Worm (Caenorhabditis elegans) whole organism, mixed stage, embryonic: ENCODE measurements around the gene C35A5.8.

Experiments
- mab-5 ChIP-seq: fragments of 150-350 bp; optimal IDR thresholded peaks from 2 replicates; lab custom pipeline; 2014; ENCODE audit warnings: missing biosample characterization, missing genetic modification characterization
- tbx-8 ChIP-seq: fragments of 200-800 bp; sonication (Bioruptor generic); optimal IDR thresholded peaks from 2 replicates; lab custom pipeline; 2018; ENCODE audit warnings: mild to moderate bottlenecking, missing genetic modification characterization, moderate library complexity, missing compliant biosample characterization
- unc-62 ChIP-seq: fragments of 150-350 bp; optimal IDR thresholded peaks from 2 replicates; lab custom pipeline; 2014; ENCODE audit warnings: missing biosample characterization, missing genetic modification reagents, missing genetic modification characterization
- ztf-11 ChIP-seq: fragments of 150-350 bp; optimal IDR thresholded peaks from 2 replicates; lab custom pipeline; 2014; ENCODE audit warnings: missing biosample characterization, missing genetic modification characterization

DNA sequence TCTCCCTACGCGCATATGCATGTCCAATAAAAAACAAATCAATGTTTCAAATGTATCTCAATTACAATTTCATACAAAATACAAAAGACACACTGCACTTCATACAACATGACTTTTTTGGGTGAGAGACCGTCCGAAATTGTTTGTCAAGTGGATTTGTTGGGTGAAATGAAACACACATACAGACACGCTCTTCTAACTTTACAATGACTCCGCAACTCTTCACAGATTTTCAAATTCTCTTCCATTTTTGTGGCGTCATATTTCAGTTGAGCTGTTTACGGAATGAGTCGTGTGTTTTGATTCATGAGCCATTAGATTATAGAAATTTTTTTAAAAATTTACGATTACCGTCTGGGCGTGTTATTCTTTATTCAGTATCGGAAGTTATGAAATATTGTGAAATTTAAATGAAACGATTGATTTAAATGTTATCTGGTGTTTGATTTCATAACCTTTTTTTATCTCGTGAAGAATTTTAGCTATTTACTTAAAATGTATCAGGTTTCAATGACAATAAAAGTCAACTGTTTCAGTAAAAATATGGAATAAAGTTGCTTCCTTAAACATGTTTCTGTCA lies 48.8 kb downstream of the C35A5.8 start:
- TF ChIP-seq mab-5 (tag; lab: Kevin White, UChicago) (no peak), ztf-11 (tag; lab: Kevin White, UChicago) (no peak), unc-62 (no peak), tbx-8 (GFP tag; lab: Kevin White, UChicago) (no peak)
